Worm (Caenorhabditis elegans) whole organism, early embryonic: Measurements from ENCODE around the gene Y47D3A.13.

Experiments
- B0310.2 ChIP-seq: sonication (generic microtip); optimal IDR thresholded peaks from 2 replicates; lab custom pipeline; 2016; ENCODE audit warnings: mild to moderate bottlenecking, missing genetic modification characterization, missing compliant biosample characterization
- F13C5.2 ChIP-seq: sonication (generic microtip); optimal IDR thresholded peaks from 2 replicates; lab custom pipeline; 2017; ENCODE audit warnings: mild to moderate bottlenecking, missing genetic modification characterization, inconsistent platforms, missing compliant biosample characterization
- ama-1 ChIP-seq: fragments of 150-350 bp; optimal IDR thresholded peaks from 2 replicates; lab custom pipeline; 2014
- ceh-13 ChIP-seq: fragments of 200-800 bp; sonication (Bioruptor generic); optimal IDR thresholded peaks from 2 replicates; lab custom pipeline; 2018; ENCODE audit warnings: mild to moderate bottlenecking, missing genetic modification characterization, missing compliant biosample characterization
- flt-1 ChIP-seq: fragments of 200-800 bp; sonication (Bioruptor generic); IDR thresholded peaks from 2 replicates; pipeline ENCODE4 v1.3.6; 2022; ENCODE audit warnings: missing genetic modification characterization, missing compliant biosample characterization
- hmbx-1 ChIP-seq: sonication (generic microtip); optimal IDR thresholded peaks from 2 replicates; lab custom pipeline; 2016; ENCODE audit warnings: mild to moderate bottlenecking, missing genetic modification characterization, missing compliant biosample characterization
- hmg-4 ChIP-seq: fragments of 200-800 bp; sonication (Bioruptor generic); optimal IDR thresholded peaks from 2 replicates; lab custom pipeline; 2018; ENCODE audit warnings: mild to moderate bottlenecking, missing genetic modification characterization, missing compliant biosample characterization
- hnd-1 ChIP-seq: sonication (generic microtip); optimal IDR thresholded peaks from 2 replicates; lab custom pipeline; 2016; ENCODE audit warnings: missing genetic modification characterization, missing compliant biosample characterization
- sea-1 ChIP-seq: fragments of 200-800 bp; sonication (Bioruptor generic); conservative IDR thresholded peaks from 2 replicates; pipeline ENCODE4 v1.3.6; 2022; ENCODE audit warnings: missing genetic modification characterization, missing compliant biosample characterization
- tbx-11 ChIP-seq: fragments of 200-800 bp; sonication (Bioruptor generic); IDR thresholded peaks from 2 replicates; pipeline ENCODE4 v1.3.6; 2022; ENCODE audit warnings: missing genetic modification characterization, missing compliant biosample characterization
- tra-4 ChIP-seq: sonication (generic microtip); optimal IDR thresholded peaks from 2 replicates; lab custom pipeline; 2017; ENCODE audit warnings: missing genetic modification characterization, missing compliant biosample characterization

ce11 chrIII:11218150-11218841 lies 5.6 kb downstream of the Y47D3A.13 start, which contains the start of the genes tbx-34 and wht-8:
- TF ChIP-seq ama-1 (lab: Kevin White, UChicago) (no peak), hmg-4 (GFP tag; lab: Kevin White, UChicago) (no peak), sea-1 (no peak), ceh-13 (GFP tag; lab: Kevin White, UChicago) (no peak), hmbx-1 (tag; lab: Kevin White, UChicago) (no peak), hnd-1 (tag; lab: Kevin White, UChicago) (no peak), tra-4 (tag; lab: Kevin White, UChicago) (no peak), flt-1 (GFP tag; lab: Robert Waterston, UW) (no peak), F13C5.2 (tag; lab: Kevin White, UChicago) (no peak), B0310.2 (tag; lab: Kevin White, UChicago) (no peak), tbx-11 (GFP tag; lab: Robert Waterston, UW) (no peak)
